Worm (Caenorhabditis elegans) whole organism, mixed stage, embryonic: ENCODE results near the gene W06H8.6.

Source experiments
- bed-3 ChIP-seq: fragments of 200-800 bp; sonication (Bioruptor generic); optimal IDR thresholded peaks from 3 replicates; lab custom pipeline; 2018; ENCODE audit warnings: mild to moderate bottlenecking, missing genetic modification characterization, moderate library complexity, missing compliant biosample characterization
- blmp-1 ChIP-seq: fragments of 150-350 bp; optimal IDR thresholded peaks from 2 replicates; lab custom pipeline; 2014; ENCODE audit warnings: missing biosample characterization, missing genetic modification characterization
- ceh-39 ChIP-seq: fragments of 150-350 bp; optimal IDR thresholded peaks from 2 replicates; lab custom pipeline; 2014; ENCODE audit warnings: missing biosample characterization, missing genetic modification characterization
- drap-1 ChIP-seq: fragments of 200-800 bp; sonication (Bioruptor generic); optimal IDR thresholded peaks from 3 replicates; lab custom pipeline; 2018; ENCODE audit warnings: mild to moderate bottlenecking, missing genetic modification characterization, missing compliant biosample characterization
- elt-1 ChIP-seq: sonication (generic microtip); optimal IDR thresholded peaks from 2 replicates; lab custom pipeline; 2017; ENCODE audit warnings: missing genetic modification characterization, mild to moderate bottlenecking, missing compliant biosample characterization, antibody characterized with exemption, moderate library complexity, borderline replicate concordance; ENCODE audit not compliant: insufficient read depth
- lin-13 ChIP-seq: fragments of 150-350 bp; optimal IDR thresholded peaks from 2 replicates; lab custom pipeline; 2014; ENCODE audit warnings: missing biosample characterization, missing genetic modification characterization
- lsy-2 ChIP-seq: fragments of 150-350 bp; optimal IDR thresholded peaks from 2 replicates; lab custom pipeline; 2014; ENCODE audit warnings: missing biosample characterization, missing genetic modification characterization
- mab-5 ChIP-seq: fragments of 150-350 bp; optimal IDR thresholded peaks from 2 replicates; lab custom pipeline; 2014; ENCODE audit warnings: missing biosample characterization, missing genetic modification characterization
- mep-1 ChIP-seq: fragments of 150-350 bp; optimal IDR thresholded peaks from 2 replicates; lab custom pipeline; 2017; ENCODE audit warnings: missing biosample characterization, missing genetic modification reagents, missing genetic modification characterization, inconsistent platforms
- nhr-237 ChIP-seq: fragments of 150-350 bp; optimal IDR thresholded peaks from 2 replicates; lab custom pipeline; 2014; ENCODE audit warnings: missing biosample characterization, missing genetic modification characterization
- unc-62 ChIP-seq: fragments of 150-350 bp; optimal IDR thresholded peaks from 2 replicates; lab custom pipeline; 2014; ENCODE audit warnings: missing biosample characterization, missing genetic modification reagents, missing genetic modification characterization

ce11 chrV:6214465-6214864 is 12.3 kb downstream of the W06H8.6 start:
- no peak for TF ChIP-seq lin-13 (tag; lab: Kevin White, UChicago)
- TF ChIP-seq bed-3 (GFP tag; lab: Kevin White, UChicago), result no peak
- TF ChIP-seq elt-1 (tag; lab: Kevin White, UChicago), result no peak
- no peak for TF ChIP-seq mep-1
- TF ChIP-seq nhr-237, result no peak
- no peak for TF ChIP-seq blmp-1
- TF ChIP-seq mab-5 (tag; lab: Kevin White, UChicago), result no peak
- TF ChIP-seq drap-1, result no peak
- no peak for TF ChIP-seq unc-62 (GFP tag; lab: Kevin White, UChicago)
- TF ChIP-seq lsy-2, result no peak
- TF ChIP-seq ceh-39 (tag; lab: Kevin White, UChicago), result no peak
